Worm (Caenorhabditis elegans) whole organism, L1 larva: ENCODE measurements around the gene W06E11.1.
"Not testable (repeated sequence)": the region's sequence is repeated elsewhere in the genome, so short reads cannot be mapped to it uniquely, and the experiment has no call there.

ENCODE experiments used
- fkh-10 ChIP-seq: sonication (generic microtip); optimal IDR thresholded peaks from 2 replicates; lab custom pipeline; 2017; ENCODE audit warnings: missing biosample characterization, missing genetic modification reagents, missing genetic modification characterization
- isw-1 ChIP-seq: fragments of 200-800 bp; sonication (Bioruptor generic); IDR thresholded peaks from 2 replicates; pipeline ENCODE4 v1.3.6; 2022; ENCODE audit warnings: missing genetic modification characterization, missing compliant biosample characterization
- mab-9 ChIP-seq: fragments of 200-800 bp; sonication (Bioruptor generic); IDR thresholded peaks from 2 replicates; pipeline ENCODE4 v1.3.6; 2022; ENCODE audit warnings: missing genetic modification reagents, missing genetic modification characterization, missing compliant biosample characterization
- nhr-28 ChIP-seq: fragments of 150-350 bp; optimal IDR thresholded peaks from 2 replicates; lab custom pipeline; 2014; ENCODE audit warnings: missing biosample characterization, missing genetic modification characterization
- sox-4 ChIP-seq: sonication (generic microtip); optimal IDR thresholded peaks from 2 replicates; lab custom pipeline; 2016; ENCODE audit warnings: missing genetic modification characterization, missing compliant biosample characterization
- unc-62 ChIP-seq: fragments of 150-350 bp; optimal IDR thresholded peaks from 2 replicates; lab custom pipeline; 2014; ENCODE audit warnings: missing biosample characterization, missing genetic modification reagents, missing genetic modification characterization

Gene W06E11.1

ce11 chrIII:688869-689268, 47.0 kb downstream of the W06E11.1 start, which contains the start of gene elf-1:
elf-1 (plus strand) TSS chrIII:689169.
- TF ChIP-seq sox-4 (tag; lab: Kevin White, UChicago); fkh-10; isw-1 (GFP tag; lab: Robert Waterston, UW): not testable (repeated sequence)

- TF ChIP-seq nhr-28 (tag; lab: Kevin White, UChicago) (no peak), unc-62 (GFP tag; lab: Kevin White, UChicago) (no peak), mab-9 (GFP tag; lab: Robert Waterston, UW) (no peak)
- TF ChIP-seq, all 84 proteins: peak for 0
Observed at ce11 chrIII:691933-692332, 50.1 kb downstream of the W06E11.1 start, which contains the start of gene W02B3.7. W02B3.7 (minus strand) TSS chrIII:692033.
